Worm (Caenorhabditis elegans) whole organism, midembryonic: ENCODE measurements around the gene Y110A2AL.2.

Experiments
- T22C8.4 ChIP-seq: fragments of 200-800 bp; sonication (Bioruptor generic); IDR thresholded peaks from 2 replicates; pipeline ENCODE4 v1.3.6; 2022; ENCODE audit warnings: missing genetic modification characterization, missing compliant biosample characterization
- cog-1 ChIP-seq: sonication (generic microtip); optimal IDR thresholded peaks from 2 replicates; lab custom pipeline; 2016; ENCODE audit warnings: missing genetic modification characterization, missing compliant biosample characterization
- flt-1 ChIP-seq: fragments of 200-800 bp; sonication (Bioruptor generic); IDR thresholded peaks from 2 replicates; pipeline ENCODE4 v1.3.6; 2022; ENCODE audit warnings: missing genetic modification characterization, missing compliant biosample characterization
- klf-2 ChIP-seq: fragments of 200-800 bp; sonication (Bioruptor generic); conservative IDR thresholded peaks from 2 replicates; pipeline ENCODE4 v1.3.6; 2022; ENCODE audit warnings: missing genetic modification reagents, missing genetic modification characterization, missing compliant biosample characterization
- med-1 ChIP-seq: sonication (generic microtip); optimal IDR thresholded peaks from 2 replicates; lab custom pipeline; 2017; ENCODE audit warnings: missing genetic modification characterization, mild to moderate bottlenecking, missing compliant biosample characterization, antibody characterized with exemption, missing genetic modification reagents; ENCODE audit not compliant: insufficient read depth
- ref-1 ChIP-seq: fragments of 200-800 bp; sonication (Bioruptor generic); conservative IDR thresholded peaks from 2 replicates; pipeline ENCODE4 v1.3.6; 2022; ENCODE audit warnings: missing genetic modification reagents, missing genetic modification characterization, missing compliant biosample characterization
- tab-1 ChIP-seq: fragments of 200-800 bp; sonication (Bioruptor generic); IDR thresholded peaks from 2 replicates; pipeline ENCODE4 v1.3.6; 2022; ENCODE audit warnings: missing genetic modification characterization, missing compliant biosample characterization
- ztf-29 ChIP-seq: fragments of 200-800 bp; sonication (Bioruptor generic); IDR thresholded peaks from 2 replicates; pipeline ENCODE4 v1.3.6; 2022; ENCODE audit warnings: missing genetic modification reagents, missing genetic modification characterization, missing compliant biosample characterization

DNA sequence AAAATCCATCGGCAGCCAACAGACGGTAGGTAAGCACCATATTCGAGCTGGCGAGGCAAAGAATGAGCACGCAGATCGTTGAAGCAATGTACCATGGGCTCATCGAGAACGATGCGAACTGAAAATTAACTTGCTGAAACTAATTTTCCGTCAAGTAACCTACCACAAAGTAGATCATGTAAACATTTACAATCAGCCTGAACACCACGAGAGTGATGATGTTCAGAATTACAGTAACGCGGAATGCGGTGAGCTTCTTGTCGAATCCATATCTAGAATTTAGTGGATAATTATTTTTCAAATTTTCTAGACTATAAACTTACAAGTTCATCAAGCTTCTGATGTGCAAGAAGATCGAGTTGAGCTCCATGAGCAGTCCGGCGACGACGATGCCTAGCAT, 38.3 kb upstream of the Y110A2AL.2 start:
- TF ChIP-seq ref-1 (no peak), T22C8.4 (no peak), cog-1 (tag; lab: Kevin White, UChicago) (no peak), med-1 (GFP tag; lab: Kevin White, UChicago) (no peak), flt-1 (GFP tag; lab: Robert Waterston, UW) (no peak), klf-2 (no peak), tab-1 (GFP tag; lab: Robert Waterston, UW) (no peak), ztf-29 (GFP tag; lab: Robert Waterston, UW) (no peak)
